Fruit fly (Drosophila melanogaster) Kc167 (cell line): ENCODE measurements around the gene Med.

Experiments used
- Myc ChIP-seq: fragments of >200 bp; optimal IDR thresholded peaks from 2 replicates; lab custom pipeline; 2017; ENCODE audit warnings: missing external identifiers
- Sin3A ChIP-seq: fragments of >200 bp; optimal IDR thresholded peaks from 2 replicates; lab custom pipeline; 2018; ENCODE audit warnings: missing external identifiers
- h ChIP-seq: fragments of >200 bp; optimal IDR thresholded peaks from 3 replicates; lab custom pipeline; 2018; ENCODE audit warnings: missing external identifiers
- insv ChIP-seq: fragments of >200 bp; optimal IDR thresholded peaks from 3 replicates; lab custom pipeline; 2018; ENCODE audit warnings: missing external identifiers
- psq ChIP-seq: fragments of >200 bp; optimal IDR thresholded peaks from 2 replicates; lab custom pipeline; 2017; ENCODE audit warnings: missing external identifiers
- ttk ChIP-seq: sonication (Bioruptor generic); optimal IDR thresholded peaks from 2 replicates; lab custom pipeline; 2017; ENCODE audit warnings: missing external identifiers

The Med gene

DNA sequence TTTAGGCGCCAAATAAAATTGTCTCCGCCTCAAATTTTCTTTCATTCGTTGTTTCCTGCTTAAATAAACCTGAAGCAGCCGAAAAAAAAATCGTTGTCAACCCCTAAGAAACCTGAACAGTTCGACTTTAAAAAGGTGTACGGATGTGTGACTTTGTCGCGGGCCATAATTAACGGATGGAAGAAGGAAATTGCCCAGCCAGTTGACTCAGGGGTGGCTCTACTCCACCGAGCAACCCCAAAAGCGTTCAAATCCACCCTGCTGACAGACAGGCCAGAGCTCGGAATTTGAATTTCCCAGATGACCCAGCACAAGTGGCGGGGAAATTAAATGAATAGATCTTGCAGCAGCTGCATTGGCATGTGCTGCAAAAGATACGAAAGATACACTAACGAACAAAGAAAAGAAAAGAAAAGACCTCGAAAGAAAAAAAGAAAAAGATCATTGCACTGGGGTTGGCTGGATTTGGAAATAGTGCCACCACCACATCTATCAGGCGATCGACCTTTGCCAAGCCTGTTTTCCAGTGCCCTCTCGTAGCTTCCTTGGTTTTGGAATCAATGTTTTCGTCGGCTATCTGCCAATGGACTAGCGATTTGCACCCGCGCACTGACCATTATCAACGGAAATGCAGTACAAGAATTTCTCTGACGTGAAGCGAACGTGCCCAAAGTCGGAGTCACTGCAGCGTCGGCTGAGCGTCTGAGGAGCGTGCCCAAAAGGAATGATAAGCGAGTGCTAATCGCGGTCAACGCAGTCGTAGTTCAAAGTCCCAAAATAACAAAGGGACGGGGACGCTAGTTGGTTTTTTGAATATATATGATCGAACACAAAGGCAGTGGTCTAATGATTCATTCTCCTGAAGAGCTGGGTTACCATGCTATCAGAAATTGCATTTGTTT is 4.4 kb upstream of the Med start:
- TF ChIP-seq insv (lab: Kevin White, UChicago), result no peak
- TF ChIP-seq ttk (lab: Kevin White, UChicago), result no peak
- TF ChIP-seq h, result no peak
- TF ChIP-seq Sin3A (lab: Kevin White, UChicago), result no peak
- TF ChIP-seq Myc (lab: Kevin White, UChicago), result no peak
- TF ChIP-seq psq (lab: Kevin White, UChicago), result no peak

DNA sequence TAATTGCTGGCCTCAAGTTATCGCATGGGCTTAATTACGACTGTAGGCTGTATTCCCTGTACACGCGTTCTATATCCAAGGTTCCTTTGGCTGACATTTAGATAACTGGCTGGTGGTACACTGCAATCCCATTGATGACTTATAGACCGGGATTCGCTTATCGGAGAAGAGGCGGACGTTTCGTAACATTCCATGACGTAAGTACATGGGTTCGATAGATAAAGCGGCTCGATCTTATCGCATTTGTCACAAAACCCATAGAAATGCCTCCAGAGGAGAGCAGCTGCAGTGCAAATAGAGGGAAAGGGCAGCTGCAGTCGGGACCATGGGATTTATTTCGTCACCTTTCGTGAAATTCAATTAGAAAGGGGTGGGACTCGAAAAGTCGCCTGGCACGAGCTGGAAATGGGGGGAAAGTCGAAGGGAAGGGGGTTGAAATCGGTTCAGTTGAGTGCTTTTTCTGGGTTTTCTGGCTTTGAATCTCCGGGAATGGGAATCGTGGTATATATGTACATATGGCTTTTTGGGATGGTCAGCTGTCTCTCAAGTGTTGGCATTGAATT is 3.5 kb upstream of the Med start:
- TF ChIP-seq psq (lab: Kevin White, UChicago) (no peak), insv (lab: Kevin White, UChicago) (no peak), ttk (lab: Kevin White, UChicago) (no peak), Sin3A (lab: Kevin White, UChicago) (no peak), h (no peak), Myc (lab: Kevin White, UChicago) (no peak)

DNA sequence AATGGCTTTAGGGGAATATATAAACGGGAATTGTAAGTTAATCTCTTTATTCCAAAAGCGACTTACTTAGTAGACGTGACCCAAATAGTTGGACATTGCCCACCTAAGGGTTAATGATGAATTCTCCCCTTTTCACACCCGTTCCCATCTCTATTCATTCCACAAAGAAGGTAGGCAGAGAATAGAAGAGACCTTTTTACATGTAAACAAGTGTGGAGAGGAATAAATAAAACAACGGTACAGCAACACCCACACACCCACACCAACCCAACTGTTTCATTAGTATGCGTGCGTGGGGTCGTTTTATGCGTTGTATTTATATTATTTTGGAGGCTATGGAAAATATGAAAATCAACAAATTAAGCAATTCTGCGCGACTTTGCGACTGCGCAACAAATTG is 2.8 kb upstream of the Med start:
- TF ChIP-seq h (no peak), Myc (lab: Kevin White, UChicago) (no peak), insv (lab: Kevin White, UChicago) (no peak), Sin3A (lab: Kevin White, UChicago) (no peak), ttk (lab: Kevin White, UChicago) (no peak), psq (lab: Kevin White, UChicago) (no peak)

DNA sequence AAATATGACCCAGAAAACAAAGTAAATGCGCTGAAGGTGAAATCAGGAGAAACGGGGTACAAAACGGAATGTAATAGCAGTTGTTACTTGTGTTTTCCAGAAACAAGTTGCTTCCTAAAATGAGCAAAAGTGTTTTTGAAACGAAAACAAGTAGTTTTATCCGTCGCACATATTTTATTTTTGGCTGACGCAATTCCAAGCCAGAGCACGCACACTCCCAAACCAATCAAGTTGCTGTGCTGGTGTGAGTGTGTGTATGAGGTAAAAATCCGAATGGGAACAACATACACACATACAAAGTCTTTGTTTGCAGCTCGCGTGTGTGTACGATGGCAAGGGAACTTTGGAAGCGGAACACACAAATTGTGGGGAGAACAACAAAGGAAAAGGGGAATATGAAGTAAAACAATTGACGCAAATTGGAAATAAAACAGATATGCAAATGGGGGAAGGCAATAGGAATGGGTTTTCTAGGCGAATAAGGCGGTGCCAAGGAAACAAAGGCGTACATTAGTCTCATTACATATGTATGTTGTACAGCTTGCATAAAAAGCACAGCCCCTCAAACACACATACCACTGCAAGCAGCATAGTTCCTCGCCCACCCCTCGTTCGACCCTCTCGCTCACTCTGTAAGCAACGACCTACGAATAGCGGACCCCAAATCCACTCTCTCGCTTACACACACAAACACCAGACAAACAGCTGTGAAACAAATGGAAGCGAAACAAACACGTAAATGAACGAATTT is 2.2 kb upstream of the Med start:
- TF ChIP-seq Sin3A (lab: Kevin White, UChicago), result no peak
- TF ChIP-seq psq (lab: Kevin White, UChicago), result peak; percentile 4

DNA sequence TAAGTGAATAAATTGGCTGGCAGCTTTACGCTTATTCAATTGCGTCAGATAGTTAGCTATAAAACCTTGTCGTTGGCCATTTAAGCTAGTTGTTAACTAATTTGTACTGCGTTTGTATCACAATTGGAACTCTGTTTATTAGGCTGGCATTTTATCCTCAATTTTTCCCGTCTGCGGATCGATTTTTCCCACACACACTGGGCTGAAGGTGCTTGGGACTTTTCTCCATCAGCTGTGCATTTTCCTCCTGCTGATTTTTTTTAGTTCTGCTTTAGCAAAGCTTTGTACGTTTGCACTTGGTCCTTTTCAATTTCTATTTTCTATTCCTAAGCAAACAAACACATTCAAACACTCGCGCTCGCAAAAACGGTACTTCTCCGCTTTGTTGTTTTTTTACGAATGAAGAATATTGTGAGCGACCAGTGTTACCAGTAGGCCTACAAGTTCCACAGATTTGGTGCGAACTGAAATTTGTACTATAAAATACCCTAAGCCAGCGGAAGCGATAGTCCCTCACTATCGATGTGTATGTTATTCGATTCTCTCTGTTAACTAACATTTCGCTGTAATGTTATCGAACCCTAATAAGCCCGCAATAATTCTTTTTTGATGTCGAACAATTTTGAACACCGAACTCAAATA is 1.3 kb upstream of the Med start:
- TF ChIP-seq Myc (lab: Kevin White, UChicago), result no peak
- TF ChIP-seq h, result no peak
- no peak for TF ChIP-seq ttk (lab: Kevin White, UChicago)
- no peak for TF ChIP-seq psq (lab: Kevin White, UChicago)
- TF ChIP-seq insv (lab: Kevin White, UChicago), result no peak
- no peak for TF ChIP-seq Sin3A (lab: Kevin White, UChicago)

DNA sequence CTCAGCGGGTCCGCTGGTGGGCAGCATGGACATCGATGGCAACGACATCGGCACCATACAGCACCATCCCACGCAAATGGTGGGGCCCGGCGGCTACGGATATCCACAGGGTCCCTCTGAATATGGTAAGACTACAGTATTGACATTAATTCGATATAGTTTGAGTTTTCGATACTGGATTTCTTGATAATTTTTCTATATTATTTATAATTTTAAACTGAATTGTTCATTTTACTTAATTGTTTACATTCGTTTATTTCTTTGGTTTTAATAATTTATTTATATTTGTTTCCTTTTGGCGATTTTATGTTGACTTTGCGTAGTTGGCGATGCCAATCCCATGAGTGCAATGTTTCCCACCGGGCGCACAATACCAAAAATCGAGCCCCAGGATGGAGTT is 1.7 kb downstream of the Med start, which contains the start of gene CycG:
TSS of gene CycG (minus strand) at position 101 of the 400 bp plus-strand sequence.
- TF ChIP-seq Myc (lab: Kevin White, UChicago), result no peak
- no peak for TF ChIP-seq h
- TF ChIP-seq insv (lab: Kevin White, UChicago), result no peak
- TF ChIP-seq psq (lab: Kevin White, UChicago), result no peak
- no peak for TF ChIP-seq ttk (lab: Kevin White, UChicago)
- TF ChIP-seq Sin3A (lab: Kevin White, UChicago), result no peak

DNA sequence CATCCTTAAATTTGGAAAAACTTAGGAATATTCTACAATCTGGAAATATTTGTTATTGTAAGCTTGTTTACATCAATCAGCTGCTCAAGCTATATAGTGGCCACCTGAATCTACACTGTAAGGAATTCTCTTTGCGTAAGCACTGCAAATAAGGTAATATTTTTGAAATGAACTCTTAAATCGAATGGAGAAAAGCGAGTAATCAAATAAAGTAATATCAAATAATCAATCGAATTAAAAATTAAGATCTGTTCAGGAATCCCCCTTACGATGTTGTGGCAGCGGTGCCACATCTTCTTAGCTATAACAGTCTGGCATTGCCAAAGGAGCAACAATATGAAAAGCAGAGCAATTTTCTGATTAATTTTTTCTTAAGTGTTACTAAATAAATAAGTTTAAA is 5.2 kb downstream of the Med start, which contains the start of the genes Mnat9 and CG1792:
TSS of gene Mnat9 (minus strand) at position 160 of the 400 bp plus-strand sequence.
TSS of gene CG1792 (plus strand) at position 303 of the 400 bp plus-strand sequence.
- TF ChIP-seq ttk (lab: Kevin White, UChicago) (no peak), Sin3A (lab: Kevin White, UChicago) (no peak), h (no peak), insv (lab: Kevin White, UChicago) (no peak), Myc (lab: Kevin White, UChicago) (no peak)

DNA sequence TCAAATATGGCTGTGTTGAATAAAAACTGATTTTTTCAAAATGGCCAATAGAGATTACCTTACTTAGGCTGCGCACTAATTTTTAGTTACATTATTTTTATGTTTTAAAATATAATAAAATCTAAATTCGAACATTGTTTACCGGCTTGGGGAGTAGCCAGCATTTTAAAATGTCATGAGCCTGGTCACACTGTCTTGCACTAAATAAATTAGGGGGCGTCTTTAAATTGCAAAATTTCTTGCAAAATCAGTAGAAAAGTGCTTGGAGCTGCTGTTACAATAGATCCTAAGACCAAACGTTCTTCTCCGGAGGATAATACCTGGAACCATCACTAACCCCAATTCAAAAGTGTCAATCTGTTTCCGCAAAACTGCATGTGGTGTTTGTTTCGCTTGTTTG is 7.0 kb downstream of the Med start, which contains the start of gene pasha:
TSS of gene pasha (plus strand) at position 177 of the 400 bp plus-strand sequence.
- no peak for TF ChIP-seq insv (lab: Kevin White, UChicago)
- TF ChIP-seq psq (lab: Kevin White, UChicago), result no peak
- no peak for TF ChIP-seq Sin3A (lab: Kevin White, UChicago)
- TF ChIP-seq ttk (lab: Kevin White, UChicago), result no peak
- no peak for TF ChIP-seq h
- no peak for TF ChIP-seq Myc (lab: Kevin White, UChicago)

DNA sequence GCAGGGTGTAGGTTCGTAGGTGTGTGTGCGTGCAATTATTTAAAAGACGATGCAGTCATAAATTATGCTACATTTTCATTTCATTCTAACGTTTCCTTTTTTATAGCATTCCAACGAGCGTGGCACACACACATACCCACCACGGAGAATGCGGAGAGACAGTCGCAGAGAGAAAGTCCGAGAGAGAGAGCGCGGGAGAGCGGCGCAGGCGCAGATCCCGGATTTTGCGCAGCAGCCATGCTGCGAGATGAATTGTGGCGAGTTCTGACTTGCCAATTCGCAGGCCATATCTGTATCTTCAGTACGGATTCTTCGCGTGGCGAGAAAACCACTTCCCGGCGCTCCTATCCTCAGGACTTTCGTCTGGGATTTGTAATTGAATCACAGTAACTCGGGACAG is 11.0 kb downstream of the Med start, which contains the start of gene kek6:
TSS of gene kek6 (plus strand) at position 323 of the 400 bp plus-strand sequence.
- TF ChIP-seq psq (lab: Kevin White, UChicago) (no peak), h (no peak)

DNA sequence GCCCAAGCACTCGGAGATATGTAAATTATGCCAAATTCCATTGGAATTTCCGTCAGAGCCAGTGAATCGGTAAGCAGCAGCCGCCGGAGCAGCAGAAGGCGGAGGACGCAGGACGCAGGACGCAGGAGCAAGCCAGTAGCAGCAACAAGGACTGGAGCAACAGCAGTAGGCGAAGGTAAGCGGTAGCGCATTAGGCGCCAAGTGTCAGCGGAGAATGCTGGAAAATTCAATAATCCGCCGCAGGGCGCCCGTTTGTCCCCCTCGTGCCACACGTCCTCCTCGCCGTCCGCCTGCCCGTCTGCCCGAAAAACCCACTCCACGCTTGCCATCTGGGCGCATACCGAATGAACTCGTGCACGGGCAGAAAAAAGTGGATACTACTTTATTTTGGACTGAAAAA is 11.8 kb downstream of the Med start:
- no peak for TF ChIP-seq Sin3A (lab: Kevin White, UChicago)
- no peak for TF ChIP-seq insv (lab: Kevin White, UChicago)
- TF ChIP-seq Myc (lab: Kevin White, UChicago), result no peak
- no peak for TF ChIP-seq h
- no peak for TF ChIP-seq psq (lab: Kevin White, UChicago)
- no peak for TF ChIP-seq ttk (lab: Kevin White, UChicago)

DNA sequence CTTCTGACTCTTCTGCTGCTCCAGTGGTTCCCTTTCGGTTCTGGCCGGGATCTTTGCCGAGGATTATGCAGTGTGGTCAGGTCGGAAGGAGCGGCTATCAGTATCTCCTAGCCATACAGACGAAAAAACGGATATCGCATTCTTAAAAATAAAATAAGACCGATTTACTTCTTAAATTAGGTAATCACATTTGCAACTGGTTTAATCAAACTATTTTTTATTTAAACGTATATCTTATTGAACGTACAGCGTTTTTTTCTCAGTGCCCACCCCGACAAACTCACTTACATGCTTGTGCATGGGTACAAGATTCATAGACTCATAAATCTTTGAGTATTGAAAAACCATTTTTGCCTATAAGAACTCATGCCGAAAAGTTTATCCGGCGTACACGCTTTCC is 15.4 kb downstream of the Med start:
- TF ChIP-seq ttk (lab: Kevin White, UChicago) (no peak), Myc (lab: Kevin White, UChicago) (no peak), Sin3A (lab: Kevin White, UChicago) (no peak)
